Fruit fly (Drosophila melanogaster) whole organism, embryonic: ENCODE results near the gene CG10470.

Experiments
- Asciz ChIP-seq: fragments of 200-800 bp; sonication (Bioruptor generic); optimal IDR thresholded peaks from 2 replicates; lab custom pipeline; 2017; ENCODE audit warnings: missing biosample characterization, mild to moderate bottlenecking, missing genetic modification characterization, missing genetic modification reagents
- Atf3 ChIP-seq: fragments of 200-800 bp; sonication (Bioruptor generic); optimal IDR thresholded peaks from 3 replicates; lab custom pipeline; 2016; ENCODE audit warnings: missing biosample characterization, missing genetic modification characterization
- BtbVII ChIP-seq: fragments of 200-800 bp; sonication (Bioruptor generic); optimal IDR thresholded peaks from 3 replicates; lab custom pipeline; 2017; ENCODE audit warnings: missing biosample characterization, mild to moderate bottlenecking, missing genetic modification characterization
- CG10147 ChIP-seq: fragments of 200-800 bp; sonication (Bioruptor generic); optimal IDR thresholded peaks from 2 replicates; lab custom pipeline; 2019; ENCODE audit warnings: missing biosample characterization, mild to moderate bottlenecking, missing genetic modification characterization, moderate library complexity
- CG10543 ChIP-seq: fragments of 200-800 bp; sonication (Bioruptor generic); optimal IDR thresholded peaks from 3 replicates; lab custom pipeline; 2017; ENCODE audit warnings: missing biosample characterization, mild to moderate bottlenecking, missing genetic modification characterization, moderate library complexity
- CG11247 ChIP-seq: fragments of 200-800 bp; sonication (Bioruptor generic); IDR thresholded peaks from 2 replicates; pipeline ENCODE4 v1.3.6; 2022; ENCODE audit warnings: missing biosample characterization, missing genetic modification characterization
- CG12104 ChIP-seq: fragments of 200-800 bp; sonication (Bioruptor generic); optimal IDR thresholded peaks from 3 replicates; lab custom pipeline; 2016; ENCODE audit warnings: missing biosample characterization, missing genetic modification characterization
- CG12219 ChIP-seq: fragments of 200-800 bp; sonication (Bioruptor generic); optimal IDR thresholded peaks from 3 replicates; lab custom pipeline; 2018; ENCODE audit warnings: missing biosample characterization, mild to moderate bottlenecking, missing genetic modification characterization
- CG15011 ChIP-seq: fragments of 200-800 bp; sonication (Bioruptor generic); optimal IDR thresholded peaks from 3 replicates; lab custom pipeline; 2018; ENCODE audit warnings: missing biosample characterization, mild to moderate bottlenecking, missing genetic modification characterization
- CG1602 ChIP-seq: fragments of 200-800 bp; sonication (Bioruptor generic); optimal IDR thresholded peaks from 3 replicates; lab custom pipeline; 2016; ENCODE audit warnings: missing biosample characterization, missing genetic modification characterization
- CG2120 ChIP-seq: fragments of 200-800 bp; sonication (Bioruptor generic); optimal IDR thresholded peaks from 3 replicates; lab custom pipeline; 2016; ENCODE audit warnings: missing biosample characterization, missing genetic modification characterization
- CG32772 ChIP-seq: fragments of 200-800 bp; sonication (Bioruptor generic); IDR thresholded peaks from 2 replicates; pipeline ENCODE4 v1.3.6; 2022; ENCODE audit warnings: missing biosample characterization, missing genetic modification characterization
- CG34376 ChIP-seq: fragments of 200-800 bp; sonication (Bioruptor generic); optimal IDR thresholded peaks from 2 replicates; lab custom pipeline; 2018; ENCODE audit warnings: missing biosample characterization, mild to moderate bottlenecking, missing genetic modification characterization
- CG3726 ChIP-seq: fragments of 200-800 bp; sonication (Bioruptor generic); IDR thresholded peaks from 3 replicates; pipeline ENCODE4, ENCODE4 v1.3.6; 2022; ENCODE audit warnings: missing biosample characterization, missing genetic modification characterization
- CG8089 ChIP-seq: fragments of 200-800 bp; sonication (Bioruptor generic); optimal IDR thresholded peaks from 3 replicates; lab custom pipeline; 2016; ENCODE audit warnings: missing biosample characterization, missing genetic modification characterization
- CG8359 ChIP-seq: fragments of 200-800 bp; sonication (Bioruptor generic); optimal IDR thresholded peaks from 2 replicates; lab custom pipeline; 2017; ENCODE audit warnings: missing biosample characterization, mild to moderate bottlenecking, missing genetic modification characterization, borderline replicate concordance
- CG9437 ChIP-seq: fragments of 200-800 bp; sonication (Bioruptor generic); optimal IDR thresholded peaks from 2 replicates; lab custom pipeline; 2018; ENCODE audit warnings: missing biosample characterization, mild to moderate bottlenecking, missing genetic modification characterization
- D19B ChIP-seq: fragments of 200-800 bp; sonication (Bioruptor generic); optimal IDR thresholded peaks from 2 replicates; lab custom pipeline; 2017; ENCODE audit warnings: missing biosample characterization, mild to moderate bottlenecking, missing genetic modification characterization
- Dfd ChIP-seq, 2 experiments: fragments of >200 bp; optimal IDR thresholded peaks; 2 replicates each; lab custom pipeline; 2017; ENCODE audit warnings: missing biosample characterization in 2 of 2, missing genetic modification characterization in 2 of 2
- Dip3 ChIP-seq: fragments of 200-800 bp; sonication (Bioruptor generic); optimal IDR thresholded peaks from 3 replicates; lab custom pipeline; 2016; ENCODE audit warnings: missing biosample characterization, missing genetic modification characterization
- Dp ChIP-seq: fragments of 200-800 bp; sonication (Bioruptor generic); optimal IDR thresholded peaks from 2 replicates; lab custom pipeline; 2018; ENCODE audit warnings: missing biosample characterization, mild to moderate bottlenecking, missing genetic modification characterization, moderate library complexity
- Hsf ChIP-seq: fragments of 200-800 bp; sonication (Bioruptor generic); optimal IDR thresholded peaks from 3 replicates; lab custom pipeline; 2016; ENCODE audit warnings: missing biosample characterization, missing genetic modification characterization
- Meics ChIP-seq: fragments of 200-800 bp; sonication (Bioruptor generic); optimal IDR thresholded peaks from 2 replicates; lab custom pipeline; 2017; ENCODE audit warnings: missing biosample characterization, mild to moderate bottlenecking, missing genetic modification characterization
- Poxn ChIP-seq: fragments of 200-800 bp; sonication (Bioruptor generic); IDR thresholded peaks from 2 replicates; pipeline ENCODE4 v1.3.6; 2022; ENCODE audit warnings: missing biosample characterization, missing genetic modification characterization
- Scr ChIP-seq: fragments of 200-800 bp; sonication (Bioruptor generic); IDR thresholded peaks from 2 replicates; pipeline ENCODE4 v1.3.6; 2022; ENCODE audit warnings: missing biosample characterization, missing genetic modification characterization; ENCODE audit not compliant: partially characterized antibody
- Sox100B ChIP-seq: fragments of 200-800 bp; sonication (Bioruptor generic); optimal IDR thresholded peaks from 3 replicates; lab custom pipeline; 2018; ENCODE audit warnings: missing biosample characterization, mild to moderate bottlenecking, missing genetic modification characterization
- Sry-β ChIP-seq: fragments of 200-800 bp; sonication (Bioruptor generic); optimal IDR thresholded peaks from 2 replicates; lab custom pipeline; 2018; ENCODE audit warnings: missing biosample characterization, mild to moderate bottlenecking, missing genetic modification characterization, moderate library complexity
- Xbp1 ChIP-seq: fragments of 200-800 bp; sonication (Bioruptor generic); optimal IDR thresholded peaks from 3 replicates; lab custom pipeline; 2016; ENCODE audit warnings: missing biosample characterization, mild to moderate bottlenecking, missing genetic modification characterization
- Xrp1 ChIP-seq: fragments of 200-800 bp; sonication (Bioruptor generic); IDR thresholded peaks from 2 replicates; pipeline ENCODE4 v1.3.6; 2022; ENCODE audit warnings: missing biosample characterization, missing genetic modification characterization
- ara ChIP-seq: fragments of 200-800 bp; sonication (Bioruptor generic); IDR thresholded peaks from 2 replicates; pipeline ENCODE4 v1.3.6; 2022; ENCODE audit warnings: missing biosample characterization, missing genetic modification characterization
- ash1 ChIP-seq: fragments of 200-800 bp; sonication (Bioruptor generic); optimal IDR thresholded peaks from 2 replicates; lab custom pipeline; 2018; ENCODE audit warnings: missing biosample characterization, mild to moderate bottlenecking, missing genetic modification characterization
- az2 ChIP-seq: fragments of 200-800 bp; sonication (Bioruptor generic); optimal IDR thresholded peaks from 3 replicates; lab custom pipeline; 2016; ENCODE audit warnings: missing biosample characterization, missing genetic modification characterization
- bigmax ChIP-seq: fragments of 200-800 bp; sonication (Bioruptor generic); optimal IDR thresholded peaks from 2 replicates; lab custom pipeline; 2018; ENCODE audit warnings: missing biosample characterization, mild to moderate bottlenecking, missing genetic modification characterization
- chif ChIP-seq, 2 experiments: fragments of 200-800 bp; sonication (Bioruptor generic); optimal IDR thresholded peaks; 3 replicates each; lab custom pipeline; 2016; ENCODE audit warnings: missing biosample characterization in 2 of 2, missing genetic modification characterization in 2 of 2
- gsb-n ChIP-seq: fragments of 200-800 bp; sonication (Bioruptor generic); optimal IDR thresholded peaks from 3 replicates; lab custom pipeline; 2018; ENCODE audit warnings: missing biosample characterization, mild to moderate bottlenecking, missing genetic modification characterization
- kah ChIP-seq: fragments of 200-800 bp; sonication (Bioruptor generic); optimal IDR thresholded peaks from 2 replicates; lab custom pipeline; 2018; ENCODE audit warnings: missing biosample characterization, mild to moderate bottlenecking, missing genetic modification characterization
- nau ChIP-seq: fragments of 200-800 bp; sonication (Bioruptor generic); optimal IDR thresholded peaks from 3 replicates; lab custom pipeline; 2017; ENCODE audit warnings: missing biosample characterization, mild to moderate bottlenecking, missing genetic modification characterization, missing genetic modification reagents
- nmo ChIP-seq: fragments of 200-800 bp; sonication (Bioruptor generic); optimal IDR thresholded peaks from 2 replicates; lab custom pipeline; 2018; ENCODE audit warnings: missing biosample characterization, mild to moderate bottlenecking, missing genetic modification characterization, moderate library complexity
- psq ChIP-seq: fragments of 200-800 bp; sonication (Bioruptor generic); optimal IDR thresholded peaks from 2 replicates; lab custom pipeline; 2017; ENCODE audit warnings: missing biosample characterization, missing genetic modification characterization
- so ChIP-seq: fragments of 200-800 bp; sonication (Bioruptor generic); IDR thresholded peaks from 3 replicates; pipeline ENCODE4 v1.3.6; 2022; ENCODE audit warnings: missing biosample characterization, missing genetic modification characterization
- sqz ChIP-seq: fragments of 200-800 bp; sonication (Bioruptor generic); optimal IDR thresholded peaks from 3 replicates; lab custom pipeline; 2018; ENCODE audit warnings: missing biosample characterization, mild to moderate bottlenecking, missing genetic modification characterization

The CG10470 gene

dm6 chr2L:19023972-19024743 lies 24.7 kb upstream of the CG10470 start (continued):
- peak; percentile 47 for TF ChIP-seq kah (GFP tag; lab: Kevin White, UChicago)
- TF ChIP-seq Asciz (GFP tag; lab: Kevin White, UChicago), result peak; percentile 47
- peak; percentile 38 for TF ChIP-seq psq (GFP tag; lab: Kevin White, UChicago)
- peak; percentile 45 for TF ChIP-seq Hsf (GFP tag; lab: Kevin White, UChicago)
- peak; percentile 86 for TF ChIP-seq Meics
- TF ChIP-seq nmo, result peak; percentile 67
- no peak for TF ChIP-seq bigmax (GFP tag; lab: Kevin White, UChicago)
- no peak for TF ChIP-seq CG11247 (GFP tag; lab: Robert Waterston, UW)
- TF ChIP-seq CG15011, result peak; percentile 48
- no peak for TF ChIP-seq CG8089 (GFP tag; lab: Kevin White, UChicago)
- peak; percentile 76 for TF ChIP-seq CG10147 (GFP tag; lab: Kevin White, UChicago)
- TF ChIP-seq Atf3 (GFP tag; lab: Kevin White, UChicago), result no peak
- TF ChIP-seq sqz, result peak; percentile 39
- no peak for TF ChIP-seq gsb-n (tag; lab: Kevin White, UChicago)
- TF ChIP-seq CG10543 (GFP tag; lab: Kevin White, UChicago), result peak; percentile 80
- peak; percentile 76 for TF ChIP-seq BtbVII
- peak; percentile 23; the same call in 1 of the 2 replicates for TF ChIP-seq Xrp1 (GFP tag; lab: Robert Waterston, UW)
- TF ChIP-seq D19B (GFP tag; lab: Kevin White, UChicago), result peak; percentile 38
- peak; percentile 67 for TF ChIP-seq CG34376 (GFP tag; lab: Kevin White, UChicago)
- TF ChIP-seq CG12219 (GFP tag; lab: Kevin White, UChicago), result peak; percentile 54
- TF ChIP-seq CG2120, result peak; percentile 75
- peak; percentile 69 for TF ChIP-seq Xbp1
- TF ChIP-seq chif (GFP tag; optimal IDR thresholded peaks at IDR 0.05; lab: Kevin White, UChicago), result no peak
- TF ChIP-seq CG3726 (GFP tag; lab: Robert Waterston, UW), result no peak
- TF ChIP-seq Sox100B (GFP tag; lab: Kevin White, UChicago), result peak; percentile 78
- peak; percentile 45 for TF ChIP-seq az2 (GFP tag; lab: Kevin White, UChicago)
- TF ChIP-seq Sry-β (GFP tag; lab: Kevin White, UChicago), result no peak
- peak; percentile 33 for TF ChIP-seq CG12104 (GFP tag; lab: Kevin White, UChicago)
- no peak for TF ChIP-seq Dip3
- TF ChIP-seq CG9437, result peak; percentile 62
- TF ChIP-seq ara (GFP tag; lab: Robert Waterston, UW), result 0 out of 2 replicates have a peak, but pooled peaks have one; percentile 14
- no peak for TF ChIP-seq Dp
- peak; percentile 54 for TF ChIP-seq nau
- TF ChIP-seq Dfd (GFP tag; optimal IDR thresholded peaks at IDR 0.05; lab: Kevin White, UChicago), result no peak
- no peak for TF ChIP-seq ash1 (GFP tag; lab: Kevin White, UChicago)
- TF ChIP-seq CG8359 (GFP tag; lab: Kevin White, UChicago), result peak; percentile 13
- TF ChIP-seq so (GFP tag; lab: Robert Waterston, UW), result peak; percentile 60; the same call in 1 of the 3 replicates
- no peak for TF ChIP-seq Poxn (GFP tag; lab: Robert Waterston, UW)
- no peak for TF ChIP-seq Scr (GFP tag; lab: Robert Waterston, UW)
- no peak for TF ChIP-seq CG1602 (GFP tag; lab: Kevin White, UChicago)
- peak; percentile 50; the same call in 1 of the 2 replicates for TF ChIP-seq CG32772 (GFP tag; lab: Robert Waterston, UW)
